Worm (Caenorhabditis elegans) whole organism, L4/young adult: ENCODE results near the gene H23L24.4.

Source experiments
- W03F9.2 ChIP-seq: fragments of 150-350 bp; optimal IDR thresholded peaks from 2 replicates; lab custom pipeline; 2014; ENCODE audit warnings: missing biosample characterization, missing genetic modification characterization
- him-1 ChIP-seq: sonication (generic microtip); optimal IDR thresholded peaks from 2 replicates; lab custom pipeline; 2016; ENCODE audit warnings: missing genotype, missing genetic modification reagents, missing genetic modification characterization, missing compliant biosample characterization

DNA sequence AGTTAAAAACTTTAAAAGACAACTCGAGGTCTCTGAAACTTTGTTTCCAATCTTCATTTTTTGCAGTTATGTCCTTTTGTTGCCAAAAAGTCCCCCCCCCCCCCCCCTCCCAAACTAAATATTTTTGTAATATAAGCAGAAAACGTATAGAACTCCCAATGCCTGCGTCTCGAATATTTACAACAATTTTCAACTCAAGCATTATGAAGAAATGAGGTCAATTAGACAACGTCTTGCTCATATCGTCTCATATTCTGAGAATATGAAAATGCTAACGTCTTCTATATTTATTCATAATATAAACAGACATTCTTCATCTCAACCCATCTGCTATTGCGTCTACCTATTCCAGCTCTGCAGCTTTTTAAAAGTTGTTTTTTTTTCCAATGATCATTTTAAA, 12.7 kb upstream of the H23L24.4 start, which contains the start of gene H23L24.1:
- no peak for TF ChIP-seq him-1 (tag; lab: Kevin White, UChicago)
- TF ChIP-seq W03F9.2 (tag; lab: Kevin White, UChicago), result no peak
